Worm (Caenorhabditis elegans) whole organism, young adult: ENCODE data around the gene cif-1.

Experiments used
- B0019.2 ChIP-seq: fragments of 200-800 bp; sonication (Bioruptor generic); conservative IDR thresholded peaks from 2 replicates; pipeline ENCODE4 v1.3.6; 2022; ENCODE audit warnings: missing genetic modification reagents, missing genetic modification characterization, missing compliant biosample characterization
- B0336.3 ChIP-seq: fragments of 200-800 bp; sonication (Bioruptor generic); IDR thresholded peaks from 2 replicates; pipeline ENCODE4 v1.3.6; 2022; ENCODE audit warnings: missing genetic modification characterization, missing compliant biosample characterization
- D2030.7 ChIP-seq: fragments of 200-800 bp; sonication (Bioruptor generic); IDR thresholded peaks from 2 replicates; pipeline ENCODE4 v1.3.6; 2022; ENCODE audit warnings: missing genetic modification reagents, missing genetic modification characterization, missing compliant biosample characterization
- F10E7.11 ChIP-seq: sonication (generic microtip); optimal IDR thresholded peaks from 2 replicates; lab custom pipeline; 2017; ENCODE audit warnings: mild to moderate bottlenecking, missing genetic modification characterization, moderate library complexity, missing compliant biosample characterization
- F39B2.1 ChIP-seq: fragments of 200-800 bp; sonication (Bioruptor generic); IDR thresholded peaks from 2 replicates; pipeline ENCODE4 v1.3.6; 2022; ENCODE audit warnings: missing genetic modification reagents, missing genetic modification characterization, missing compliant biosample characterization
- F49E8.2 ChIP-seq: sonication (generic microtip); optimal IDR thresholded peaks from 3 replicates; lab custom pipeline; 2017; ENCODE audit warnings: missing genetic modification characterization, mild to moderate bottlenecking, missing compliant biosample characterization, antibody characterized with exemption, moderate library complexity; ENCODE audit not compliant: insufficient read depth
- F52B5.7 ChIP-seq: sonication (generic microtip); optimal IDR thresholded peaks from 2 replicates; lab custom pipeline; 2016; ENCODE audit warnings: mild to moderate bottlenecking, missing genetic modification characterization, missing compliant biosample characterization
- T26A5.8 ChIP-seq: sonication (generic microtip); optimal IDR thresholded peaks from 2 replicates; lab custom pipeline; 2016; ENCODE audit warnings: missing genetic modification characterization, missing compliant biosample characterization
- Y56A3A.18 ChIP-seq: fragments of 200-800 bp; sonication (Bioruptor generic); IDR thresholded peaks from 2 replicates; pipeline ENCODE4 v1.3.6; 2022; ENCODE audit warnings: missing genetic modification reagents, missing genetic modification characterization, missing compliant biosample characterization
- Y67H2A.10 ChIP-seq: fragments of 200-800 bp; sonication (Bioruptor generic); conservative IDR thresholded peaks from 2 replicates; pipeline ENCODE4 v1.3.6; 2022; ENCODE audit warnings: missing genetic modification reagents, missing genetic modification characterization, missing compliant biosample characterization
- Y95B8A.8 ChIP-seq: fragments of 200-800 bp; sonication (Bioruptor generic); IDR thresholded peaks from 2 replicates; pipeline ENCODE4 v1.3.6; 2022; ENCODE audit warnings: missing genetic modification reagents, missing genetic modification characterization, missing compliant biosample characterization
- ZK185.1 ChIP-seq: sonication (generic microtip); optimal IDR thresholded peaks from 2 replicates; lab custom pipeline; 2016; ENCODE audit warnings: mild to moderate bottlenecking, missing genetic modification characterization, missing compliant biosample characterization; ENCODE audit not compliant: poor library complexity, severe bottlenecking
- attf-3 ChIP-seq: fragments of 200-800 bp; sonication (Bioruptor generic); conservative IDR thresholded peaks from 2 replicates; pipeline ENCODE4 v1.3.6; 2022; ENCODE audit warnings: missing genetic modification reagents, missing genetic modification characterization, missing compliant biosample characterization
- bed-1 ChIP-seq: fragments of 200-800 bp; sonication (Bioruptor generic); IDR thresholded peaks from 2 replicates; pipeline ENCODE4 v1.3.6; 2022; ENCODE audit warnings: missing genetic modification reagents, missing genetic modification characterization, missing compliant biosample characterization
- bed-2 ChIP-seq: fragments of 200-800 bp; sonication (Bioruptor generic); IDR thresholded peaks from 2 replicates; pipeline ENCODE4 v1.3.6; 2022; ENCODE audit warnings: missing genetic modification reagents, missing genetic modification characterization, missing compliant biosample characterization
- ccch-3 ChIP-seq: fragments of 200-800 bp; sonication (Bioruptor generic); optimal IDR thresholded peaks from 2 replicates; lab custom pipeline; 2018; ENCODE audit warnings: mild to moderate bottlenecking, missing genetic modification characterization, missing compliant biosample characterization
- cebp-1 ChIP-seq, 2 experiments: fragments of 200-800 bp in 1 of 2; sonication (Bioruptor generic) in 1 of 2; sonication (generic microtip) in 1 of 2; IDR thresholded peaks in 1 of 2; optimal IDR thresholded peaks in 1 of 2; 2 replicates each; pipeline versions ENCODE4 v1.3.6 to Lab custom; 2017 to 2022; ENCODE audit warnings: missing compliant biosample characterization in 2 of 2, missing genetic modification characterization in 2 of 2, mild to moderate bottlenecking in 1 of 2, missing genetic modification reagents in 1 of 2, moderate library complexity in 1 of 2
- ceh-100 ChIP-seq: fragments of 200-800 bp; sonication (Bioruptor generic); IDR thresholded peaks from 2 replicates; pipeline ENCODE4 v1.3.6; 2022; ENCODE audit warnings: missing genetic modification reagents, missing genetic modification characterization, missing compliant biosample characterization
- dox-1 ChIP-seq: fragments of 200-800 bp; sonication (Bioruptor generic); IDR thresholded peaks from 2 replicates; pipeline ENCODE4 v1.3.6; 2022; ENCODE audit warnings: missing genetic modification reagents, missing genetic modification characterization, missing compliant biosample characterization
- egl-18 ChIP-seq: fragments of 200-800 bp; sonication (Bioruptor generic); IDR thresholded peaks from 2 replicates; pipeline ENCODE4 v1.3.6; 2022; ENCODE audit warnings: missing genetic modification reagents, missing genetic modification characterization, missing compliant biosample characterization
- egl-44 ChIP-seq: fragments of 200-800 bp; sonication (Bioruptor generic); IDR thresholded peaks from 2 replicates; pipeline ENCODE4 v1.3.6; 2022; ENCODE audit warnings: missing genetic modification reagents, missing genetic modification characterization, missing compliant biosample characterization
- fkh-3 ChIP-seq: sonication (generic microtip); optimal IDR thresholded peaks from 2 replicates; lab custom pipeline; 2016; ENCODE audit warnings: mild to moderate bottlenecking, missing genetic modification characterization, missing compliant biosample characterization
- gei-17 ChIP-seq: fragments of 200-800 bp; sonication (Bioruptor generic); optimal IDR thresholded peaks from 2 replicates; lab custom pipeline; 2018; ENCODE audit warnings: mild to moderate bottlenecking, missing genetic modification characterization, missing compliant biosample characterization
- hlh-12 ChIP-seq: sonication (generic microtip); optimal IDR thresholded peaks from 2 replicates; lab custom pipeline; 2016; ENCODE audit warnings: missing genetic modification characterization, missing compliant biosample characterization
- hlh-26 ChIP-seq: fragments of 200-800 bp; sonication (Bioruptor generic); conservative IDR thresholded peaks from 2 replicates; pipeline ENCODE4 v1.3.6; 2022; ENCODE audit warnings: missing genetic modification reagents, missing genetic modification characterization, missing compliant biosample characterization
- hmg-20 ChIP-seq: fragments of 200-800 bp; sonication (Bioruptor generic); IDR thresholded peaks from 2 replicates; pipeline ENCODE4 v1.3.6; 2022; ENCODE audit warnings: missing genetic modification reagents, missing genetic modification characterization, missing compliant biosample characterization
- hsf-1 ChIP-seq: fragments of 200-800 bp; sonication (Bioruptor generic); IDR thresholded peaks from 2 replicates; pipeline ENCODE4 v1.3.6; 2022; ENCODE audit warnings: missing genetic modification reagents, missing genetic modification characterization, missing compliant biosample characterization
- lin-35 ChIP-seq, 3 experiments: fragments of 150-350 bp in 2 of 3; sonication (generic microtip) in 1 of 3; optimal IDR thresholded peaks; 2 replicates each; lab custom pipeline; 2014 to 2018; ENCODE audit warnings: missing biosample characterization in 3 of 3, missing genetic modification characterization in 3 of 3, missing genetic modification reagents in 3 of 3
- lin-54 ChIP-seq: fragments of 200-800 bp; sonication (Bioruptor generic); optimal IDR thresholded peaks from 2 replicates; lab custom pipeline; 2018; ENCODE audit warnings: mild to moderate bottlenecking, missing genetic modification characterization, missing compliant biosample characterization
- lir-1 ChIP-seq: fragments of 200-800 bp; sonication (Bioruptor generic); conservative IDR thresholded peaks from 2 replicates; pipeline ENCODE4 v1.3.6; 2022; ENCODE audit warnings: missing genetic modification reagents, missing genetic modification characterization, missing compliant biosample characterization
- madf-6 ChIP-seq: fragments of 200-800 bp; sonication (Bioruptor generic); IDR thresholded peaks from 2 replicates; pipeline ENCODE4 v1.3.6; 2022; ENCODE audit warnings: missing genetic modification reagents, missing genetic modification characterization, missing compliant biosample characterization
- madf-8 ChIP-seq: fragments of 200-800 bp; sonication (Bioruptor generic); conservative IDR thresholded peaks from 2 replicates; pipeline ENCODE4 v1.3.6; 2022; ENCODE audit warnings: missing genetic modification reagents, missing genetic modification characterization, missing compliant biosample characterization
- mel-28 ChIP-seq: sonication (generic microtip); optimal IDR thresholded peaks from 2 replicates; lab custom pipeline; 2016; ENCODE audit warnings: borderline replicate concordance, mild to moderate bottlenecking, missing genetic modification characterization, missing compliant biosample characterization
- mxl-1 ChIP-seq: sonication (generic microtip); optimal IDR thresholded peaks from 2 replicates; lab custom pipeline; 2016; ENCODE audit warnings: missing genetic modification characterization, missing compliant biosample characterization
- nhr-179 ChIP-seq: sonication (generic microtip); optimal IDR thresholded peaks from 2 replicates; lab custom pipeline; 2016; ENCODE audit warnings: mild to moderate bottlenecking, missing genetic modification characterization, missing compliant biosample characterization
- nhr-27 ChIP-seq: fragments of 200-800 bp; sonication (Bioruptor generic); optimal IDR thresholded peaks from 2 replicates; lab custom pipeline; 2018; ENCODE audit warnings: mild to moderate bottlenecking, missing genetic modification characterization, moderate library complexity, missing compliant biosample characterization
- nhr-90 ChIP-seq: sonication (generic microtip); optimal IDR thresholded peaks from 2 replicates; lab custom pipeline; 2016; ENCODE audit warnings: missing genotype, mild to moderate bottlenecking, missing genetic modification characterization, missing compliant biosample characterization
- pbrm-1 ChIP-seq: fragments of 200-800 bp; sonication (Bioruptor generic); IDR thresholded peaks from 2 replicates; pipeline ENCODE4 v1.3.6; 2022; ENCODE audit warnings: missing genetic modification reagents, missing genetic modification characterization, missing compliant biosample characterization
- rec-8 ChIP-seq, 2 experiments: sonication (generic microtip); optimal IDR thresholded peaks; 2 replicates each; lab custom pipeline; 2016; ENCODE audit warnings: mild to moderate bottlenecking in 2 of 2, missing genetic modification characterization in 2 of 2, missing genetic modification reagents in 2 of 2, missing genotype in 2 of 2, missing biosample characterization in 1 of 2, missing compliant biosample characterization in 1 of 2, moderate library complexity in 1 of 2
- snpc-1.1 ChIP-seq: sonication (generic microtip); optimal IDR thresholded peaks from 2 replicates; lab custom pipeline; 2017; ENCODE audit warnings: missing genetic modification characterization, mild to moderate bottlenecking, missing compliant biosample characterization, antibody characterized with exemption, moderate library complexity, missing genotype, missing genetic modification reagents; ENCODE audit not compliant: insufficient read depth
- somi-1 ChIP-seq: fragments of 200-800 bp; sonication (Bioruptor generic); optimal IDR thresholded peaks from 2 replicates; lab custom pipeline; 2018; ENCODE audit warnings: mild to moderate bottlenecking, missing genetic modification characterization, missing compliant biosample characterization
- tbp1 ChIP-seq: fragments of 200-800 bp; sonication (Bioruptor generic); optimal IDR thresholded peaks from 2 replicates; lab custom pipeline; 2018; ENCODE audit warnings: mild to moderate bottlenecking, missing genetic modification characterization, missing compliant biosample characterization
- tbx-9 ChIP-seq: sonication (generic microtip); optimal IDR thresholded peaks from 2 replicates; lab custom pipeline; 2016; ENCODE audit warnings: borderline replicate concordance, missing genetic modification characterization, inconsistent platforms, missing compliant biosample characterization
- tlf-1 ChIP-seq: fragments of 200-800 bp; sonication (Bioruptor generic); optimal IDR thresholded peaks from 2 replicates; lab custom pipeline; 2018; ENCODE audit warnings: mild to moderate bottlenecking, missing genetic modification characterization, missing compliant biosample characterization
- zim-3 ChIP-seq: sonication (generic microtip); optimal IDR thresholded peaks from 2 replicates; lab custom pipeline; 2017; ENCODE audit warnings: mild to moderate bottlenecking, missing genetic modification characterization, moderate library complexity, missing compliant biosample characterization
- ztf-18 ChIP-seq: sonication (generic microtip); optimal IDR thresholded peaks from 2 replicates; lab custom pipeline; 2016; ENCODE audit warnings: missing genotype, mild to moderate bottlenecking, missing genetic modification characterization, missing compliant biosample characterization
- ztf-22 ChIP-seq: fragments of 200-800 bp; sonication (Bioruptor generic); optimal IDR thresholded peaks from 2 replicates; lab custom pipeline; 2018; ENCODE audit warnings: mild to moderate bottlenecking, missing genetic modification characterization, moderate library complexity, missing compliant biosample characterization
- ztf-25 ChIP-seq: fragments of 200-800 bp; sonication (Bioruptor generic); IDR thresholded peaks from 2 replicates; pipeline ENCODE4 v1.3.6; 2022; ENCODE audit warnings: missing genetic modification reagents, missing genetic modification characterization, missing compliant biosample characterization

cif-1 gene

DNA sequence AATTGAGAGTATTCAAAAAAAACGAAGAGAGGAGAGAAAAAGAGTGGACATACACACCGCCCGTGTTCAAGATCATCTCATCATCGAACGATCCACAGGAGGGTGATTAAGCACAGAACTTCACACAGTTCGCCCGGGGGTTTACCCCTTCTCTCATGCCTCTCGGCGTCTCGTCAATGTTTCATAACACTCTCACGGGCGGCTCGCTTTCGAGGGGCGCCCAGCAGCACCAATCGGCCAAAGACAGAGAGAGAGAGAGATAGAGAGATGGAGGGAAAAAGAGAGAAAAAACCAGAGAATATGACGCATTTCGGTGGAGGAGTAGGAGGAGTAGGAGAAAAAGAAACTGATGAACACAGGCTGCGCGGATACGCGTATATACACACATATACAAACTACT lies 5.4 kb downstream of the cif-1 start (continued):
- TF ChIP-seq hlh-26 (GFP tag; lab: Robert Waterston, UW) (no peak), mxl-1 (no peak), madf-6 (GFP tag; lab: Robert Waterston, UW) (no peak), bed-1 (no peak), ztf-18 (peak; percentile 72), F52B5.7 (tag; lab: Kevin White, UChicago) (no peak), D2030.7 (GFP tag; lab: Robert Waterston, UW) (no peak), Y56A3A.18 (GFP tag; lab: Robert Waterston, UW) (no peak), lin-54 (peak; percentile 43), ztf-25 (GFP tag; lab: Robert Waterston, UW) (no peak), B0019.2 (GFP tag; lab: Robert Waterston, UW) (no peak), ztf-22 (GFP tag; lab: Kevin White, UChicago) (no peak), hsf-1 (GFP tag; lab: Robert Waterston, UW) (0 out of 2 replicates have a peak, but pooled peaks have one; percentile 15), hlh-12 (tag; lab: Kevin White, UChicago) (no peak), fkh-3 (tag; lab: Kevin White, UChicago) (no peak), mel-28 (tag; lab: Kevin White, UChicago) (no peak), egl-44 (GFP tag; lab: Robert Waterston, UW) (0 out of 2 replicates have a peak, but pooled peaks have one; percentile 25), madf-8 (GFP tag; lab: Robert Waterston, UW) (no peak), tbp1 (GFP tag; lab: Kevin White, UChicago) (peak; percentile 27), somi-1 (GFP tag; lab: Kevin White, UChicago) (no peak), F49E8.2 (tag; lab: Kevin White, UChicago) (no peak), ccch-3 (no peak), ZK185.1 (no peak), pbrm-1 (GFP tag; lab: Robert Waterston, UW) (peak; percentile 52), zim-3 (tag; lab: Kevin White, UChicago) (no peak), ceh-100 (GFP tag; lab: Robert Waterston, UW) (no peak), hmg-20 (GFP tag; lab: Robert Waterston, UW) (no peak), tbx-9 (no peak), F10E7.11 (tag; lab: Kevin White, UChicago) (no peak), rec-8 (tag; optimal IDR thresholded peaks at IDR 0.05; lab: Kevin White, UChicago) (no peak), F39B2.1 (no peak), Y67H2A.10 (GFP tag; lab: Robert Waterston, UW) (no peak), bed-2 (GFP tag; lab: Robert Waterston, UW) (no peak), snpc-1.1 (tag; lab: Kevin White, UChicago) (no peak), B0336.3 (GFP tag; lab: Robert Waterston, UW) (peak; percentile 43; the same call in 1 of the 2 replicates), nhr-27 (tag; lab: Kevin White, UChicago) (no peak), nhr-179 (no peak), gei-17 (GFP tag; lab: Kevin White, UChicago) (no peak), Y95B8A.8 (GFP tag; lab: Robert Waterston, UW) (0 out of 2 replicates have a peak, but pooled peaks have one; percentile 37), tlf-1 (GFP tag; lab: Kevin White, UChicago) (no peak), egl-18 (no peak), attf-3 (GFP tag; lab: Robert Waterston, UW) (no peak), nhr-90 (peak; percentile 51), T26A5.8 (no peak), dox-1 (GFP tag; lab: Robert Waterston, UW) (peak; percentile 83; the same call in 1 of the 2 replicates), lin-35 (GFP tag; optimal IDR thresholded peaks at IDR 0.05; lab: Kevin White, UChicago) (peak in 1 of 3 experiments; percentile 28), cebp-1 (GFP tag; IDR thresholded peaks at IDR 0.05; lab: Robert Waterston, UW) (peak; percentile 82), cebp-1 (tag; optimal IDR thresholded peaks at IDR 0.05; lab: Kevin White, UChicago) (peak; percentile 96), lir-1 (no peak)
